Worm (Caenorhabditis elegans): ENCODE data around the gene C03B1.5.

Gene C03B1.5

DNA sequence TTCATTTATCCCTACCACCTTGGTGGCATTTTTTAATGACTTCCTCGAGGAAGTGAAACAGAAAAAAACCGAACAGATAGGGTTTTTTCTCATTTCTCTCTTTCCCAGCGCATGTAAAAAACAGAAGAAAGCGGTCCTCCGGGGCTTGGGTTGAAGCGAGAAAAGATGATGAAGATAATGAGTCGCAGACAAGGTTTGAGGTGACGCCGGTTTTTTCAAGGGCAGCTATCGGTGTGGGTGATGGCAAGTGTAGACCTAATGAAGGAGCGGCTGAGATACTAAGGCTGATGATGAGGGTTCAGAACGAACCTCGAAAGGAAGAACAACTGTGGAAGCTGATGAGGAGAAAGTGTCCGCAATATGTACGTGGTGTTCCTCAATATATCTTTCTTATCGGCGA is 34.5 kb upstream of the C03B1.5 start:
- TF ChIP-seq ceh-82 (tag; optimal IDR thresholded peaks at IDR 0.05) (no peak), lin-39 (tag; optimal IDR thresholded peaks at IDR 0.05) (peak; percentile 12), nhr-43 (tag; optimal IDR thresholded peaks at IDR 0.05; ENCODE audit: poor library complexity, severe bottlenecking) (peak; percentile 67), mdl-1 (tag; optimal IDR thresholded peaks at IDR 0.05) (no peak), nhr-67 (tag; optimal IDR thresholded peaks at IDR 0.05) (no peak), nhr-25 (tag; optimal IDR thresholded peaks at IDR 0.05) (peak; percentile 85), nfya-1 (tag; optimal IDR thresholded peaks at IDR 0.05; ENCODE audit: insufficient read depth) (peak; percentile 20), nhr-23 (tag; optimal IDR thresholded peaks at IDR 0.05) (peak; percentile 50), daf-12 (tag; optimal IDR thresholded peaks at IDR 0.05) (no peak), zag-1 (tag; optimal IDR thresholded peaks at IDR 0.05) (no peak), elt-3 (tag; optimal IDR thresholded peaks at IDR 0.05) (peak in 1 of 3 experiments; percentile 48), ztf-11 (tag; optimal IDR thresholded peaks at IDR 0.05) (no peak), nhr-77 (tag; optimal IDR thresholded peaks at IDR 0.05) (no peak), hmg-11 (tag; optimal IDR thresholded peaks at IDR 0.05) (no peak), elt-2 (tag; optimal IDR thresholded peaks at IDR 0.05) (no peak), ceh-28 (tag; optimal IDR thresholded peaks at IDR 0.05) (peak; percentile 54), eor-1 (tag; optimal IDR thresholded peaks at IDR 0.05) (no peak), egl-5 (tag; optimal IDR thresholded peaks at IDR 0.05) (no peak), nhr-28 (tag; optimal IDR thresholded peaks at IDR 0.05) (no peak), mml-1 (tag; optimal IDR thresholded peaks at IDR 0.05) (no peak)

DNA sequence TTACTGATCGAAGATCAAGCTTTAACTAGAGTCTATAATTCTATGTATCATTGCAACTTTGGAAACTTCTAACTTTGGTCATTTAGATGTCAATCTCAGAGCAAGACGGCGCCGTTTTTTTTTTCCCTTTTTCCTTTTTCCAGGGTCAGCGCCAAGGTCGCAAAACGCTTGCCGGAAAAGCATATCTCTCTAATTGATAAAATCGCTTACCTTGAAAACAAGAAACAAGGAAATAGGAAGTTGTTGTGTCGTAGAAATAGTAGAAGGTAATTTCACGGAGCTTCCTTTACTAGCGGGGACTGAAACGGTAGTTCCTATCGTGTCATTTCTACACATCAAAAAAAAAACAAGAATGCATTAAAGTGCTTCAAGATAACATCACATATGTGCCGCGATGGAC is 34.0 kb upstream of the C03B1.5 start:
- no peak for TF ChIP-seq nhr-25 (tag; optimal IDR thresholded peaks at IDR 0.05)
- peak; percentile 59 for TF ChIP-seq elt-1 (tag; optimal IDR thresholded peaks at IDR 0.05)
- no peak for TF ChIP-seq sea-2 (GFP tag; optimal IDR thresholded peaks at IDR 0.05)

DNA sequence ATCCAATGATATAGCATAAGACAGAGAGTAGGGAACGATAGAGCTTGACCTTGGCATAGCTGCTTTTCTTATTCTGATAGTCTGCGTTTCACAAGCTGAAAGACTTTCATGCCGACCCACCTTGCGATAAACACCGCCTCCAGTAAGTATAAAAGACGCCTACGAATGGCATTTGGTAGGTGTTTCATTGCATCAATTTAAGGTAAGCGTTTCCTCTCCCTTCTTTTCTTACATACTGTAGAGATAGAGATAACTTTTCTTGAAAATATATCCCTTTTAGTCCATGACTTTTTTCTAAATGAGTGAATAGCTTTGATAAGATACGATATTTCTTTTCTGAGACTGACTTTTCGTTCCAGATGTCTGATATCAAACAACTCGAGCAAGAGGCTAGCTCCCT is 32.3 kb upstream of the C03B1.5 start, which contains the start of gene col-167:
TSS of gene col-167 (plus strand) at position 360 of the 400 bp plus-strand sequence.
- no peak for TF ChIP-seq ztf-11 (tag; optimal IDR thresholded peaks at IDR 0.05)
- TF ChIP-seq nhr-67 (tag; optimal IDR thresholded peaks at IDR 0.05) = no peak
- TF ChIP-seq nhr-12 (tag; optimal IDR thresholded peaks at IDR 0.05) = no peak
- peak; percentile 11 for TF ChIP-seq nfya-1 (tag; optimal IDR thresholded peaks at IDR 0.05; ENCODE audit: insufficient read depth)
- peak; percentile 1 for TF ChIP-seq nhr-23 (tag; optimal IDR thresholded peaks at IDR 0.05)
- peak; percentile 77 for TF ChIP-seq nhr-25 (tag; optimal IDR thresholded peaks at IDR 0.05)

DNA sequence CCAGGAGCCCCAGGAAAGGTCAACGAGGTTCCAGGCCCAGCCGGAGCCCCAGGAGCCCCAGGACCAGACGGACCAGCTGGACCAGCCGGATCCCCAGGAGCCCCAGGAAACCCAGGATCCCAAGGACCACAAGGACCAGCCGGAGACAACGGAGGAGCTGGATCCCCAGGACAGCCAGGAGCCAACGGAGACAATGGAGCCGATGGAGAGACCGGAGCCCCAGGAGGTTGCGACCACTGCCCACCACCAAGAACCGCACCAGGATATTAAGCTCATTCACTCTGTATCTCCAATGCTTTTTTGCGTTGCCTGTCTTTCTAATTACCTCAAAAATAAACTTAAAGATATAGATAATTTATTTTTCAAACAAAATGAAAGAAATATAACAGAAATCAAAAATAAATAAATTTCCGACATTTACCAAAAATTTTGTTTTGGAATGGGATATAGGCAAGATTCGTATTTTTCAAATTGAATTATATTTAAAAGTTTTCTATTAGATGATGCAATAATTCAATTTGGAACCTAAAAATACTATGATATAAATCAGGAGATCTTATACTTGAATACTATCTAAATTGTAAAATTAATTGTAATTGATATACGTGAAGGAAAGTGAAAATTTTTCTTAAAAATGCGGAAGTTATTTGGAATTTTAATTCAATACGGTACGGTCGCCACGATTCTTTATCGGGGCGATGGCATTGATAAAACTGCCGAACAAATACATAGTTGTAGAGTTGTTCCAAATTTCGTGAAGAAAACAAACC is 31.1 kb upstream of the C03B1.5 start:
- peak; percentile 55 for TF ChIP-seq aly-2 (tag; optimal IDR thresholded peaks at IDR 0.05)
- peak; percentile 14 for TF ChIP-seq tbx-2 (tag; optimal IDR thresholded peaks at IDR 0.05)
- TF ChIP-seq R02D3.7 (tag; optimal IDR thresholded peaks at IDR 0.05) = peak; percentile 31
- TF ChIP-seq ceh-28 (tag; optimal IDR thresholded peaks at IDR 0.05) = peak; percentile 35

DNA sequence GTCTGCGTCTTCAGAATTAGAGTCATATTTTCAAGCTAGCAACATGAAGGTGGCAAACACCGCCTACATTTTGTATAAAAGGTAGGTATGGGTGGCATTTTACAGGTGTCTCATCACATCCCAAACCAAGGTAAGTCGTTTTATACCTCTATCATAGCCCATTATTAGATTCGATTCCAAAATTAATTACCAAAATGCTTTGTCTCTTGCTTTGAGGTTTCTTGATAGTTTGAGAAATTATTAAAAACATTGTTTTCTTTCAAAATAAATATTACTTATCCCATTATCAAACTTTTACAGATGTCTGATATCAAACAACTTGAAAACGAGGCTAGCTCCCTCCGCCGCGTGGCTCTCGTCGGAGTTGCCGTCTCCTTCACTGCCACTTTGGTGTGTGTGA is 29.3 kb upstream of the C03B1.5 start, which contains the start of gene col-168:
TSS of gene col-168 (plus strand) at position 301 of the 400 bp plus-strand sequence.
- TF ChIP-seq ceh-82 (tag; optimal IDR thresholded peaks at IDR 0.05) (no peak), zag-1 (tag; optimal IDR thresholded peaks at IDR 0.05) (no peak), lsy-12 (tag; optimal IDR thresholded peaks at IDR 0.05) (no peak), nhr-23 (tag; optimal IDR thresholded peaks at IDR 0.05) (no peak), hmg-11 (tag; optimal IDR thresholded peaks at IDR 0.05) (no peak), ZK546.5 (tag; optimal IDR thresholded peaks at IDR 0.05) (no peak), snpc-4 (tag; optimal IDR thresholded peaks at IDR 0.05) (no peak), aly-2 (tag; optimal IDR thresholded peaks at IDR 0.05) (no peak), ztf-11 (tag; optimal IDR thresholded peaks at IDR 0.05) (no peak)

DNA sequence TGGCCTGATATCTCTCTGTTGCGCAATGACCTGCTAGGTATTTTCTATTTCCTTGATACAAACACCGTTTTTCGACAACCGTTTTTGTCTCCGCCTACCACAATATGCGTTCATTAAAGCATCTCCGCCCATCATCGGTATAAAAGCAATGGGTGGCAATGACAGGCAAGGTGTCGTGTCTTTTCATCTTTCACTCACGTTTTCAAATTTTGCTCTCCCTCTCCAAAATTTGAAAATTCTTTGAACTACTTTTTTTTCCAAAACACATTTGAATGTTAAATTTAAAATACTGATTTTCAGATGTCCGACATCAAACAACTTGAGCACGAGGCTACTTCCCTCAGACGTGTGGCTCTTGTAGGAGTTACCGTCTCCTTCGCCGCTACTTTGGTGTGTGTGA is 26.5 kb upstream of the C03B1.5 start, which contains the start of gene col-169:
TSS of gene col-169 (plus strand) at position 301 of the 400 bp plus-strand sequence.
- no peak for TF ChIP-seq pqm-1 (tag; optimal IDR thresholded peaks at IDR 0.05)
- TF ChIP-seq elt-3 (tag; optimal IDR thresholded peaks at IDR 0.05) = peak in 1 of 3 experiments; percentile 24

Data from whole organism, L3 larva.